Fruit fly (Drosophila melanogaster) whole organism, embryonic: ENCODE data around the gene CG46440.

ENCODE experiments used
- Atf6 ChIP-seq: fragments of 200-800 bp; sonication (Bioruptor generic); IDR thresholded peaks from 2 replicates; pipeline ENCODE4 v1.3.6; 2022; ENCODE audit warnings: missing biosample characterization, missing genetic modification characterization
- Bdp1 ChIP-seq: fragments of 200-800 bp; sonication (Bioruptor generic); optimal IDR thresholded peaks from 3 replicates; lab custom pipeline; 2016; ENCODE audit warnings: missing biosample characterization, missing genetic modification characterization
- CG10321 ChIP-seq: fragments of 200-800 bp; sonication (Bioruptor generic); IDR thresholded peaks from 2 replicates; pipeline ENCODE4 v1.3.6; 2022; ENCODE audit warnings: missing biosample characterization, missing genetic modification characterization
- CG10979 ChIP-seq: fragments of 200-800 bp; sonication (Bioruptor generic); optimal IDR thresholded peaks from 2 replicates; lab custom pipeline; 2018; ENCODE audit warnings: missing biosample characterization, mild to moderate bottlenecking, missing genetic modification characterization, moderate library complexity
- CG11093 ChIP-seq: fragments of 200-800 bp; sonication (Bioruptor generic); IDR thresholded peaks from 3 replicates; pipeline ENCODE4 v1.3.6; 2022; ENCODE audit warnings: missing biosample characterization, missing genetic modification characterization
- CG12155 ChIP-seq: fragments of 200-800 bp; sonication (Bioruptor generic); optimal IDR thresholded peaks from 3 replicates; lab custom pipeline; 2016; ENCODE audit warnings: missing biosample characterization, missing genetic modification characterization
- CG12744 ChIP-seq: fragments of 200-800 bp; sonication (Bioruptor generic); optimal IDR thresholded peaks from 2 replicates; lab custom pipeline; 2016; ENCODE audit warnings: missing biosample characterization, missing genetic modification characterization
- CG1647 ChIP-seq: fragments of 200-800 bp; sonication (Bioruptor generic); optimal IDR thresholded peaks from 3 replicates; lab custom pipeline; 2016; ENCODE audit warnings: missing biosample characterization, missing genetic modification characterization
- CG16779 ChIP-seq: fragments of 200-800 bp; sonication (Bioruptor generic); IDR thresholded peaks from 2 replicates; pipeline ENCODE4 v1.3.6; 2022; ENCODE audit warnings: missing biosample characterization, missing genetic modification characterization
- CG17385 ChIP-seq: fragments of 200-800 bp; sonication (Bioruptor generic); optimal IDR thresholded peaks from 3 replicates; lab custom pipeline; 2018; ENCODE audit warnings: missing biosample characterization, mild to moderate bottlenecking, missing genetic modification characterization
- CG17829 ChIP-seq: fragments of 200-800 bp; optimal IDR thresholded peaks from 2 replicates; lab custom pipeline; 2019; ENCODE audit warnings: missing biosample characterization, mild to moderate bottlenecking, missing genetic modification characterization, moderate library complexity
- CG18011 ChIP-seq: fragments of 200-800 bp; sonication (Bioruptor generic); optimal IDR thresholded peaks from 2 replicates; lab custom pipeline; 2017; ENCODE audit warnings: missing biosample characterization, missing genetic modification characterization, mild to moderate bottlenecking, moderate library complexity, missing genotype
- CG31388 ChIP-seq: fragments of 200-800 bp; sonication (Bioruptor generic); optimal IDR thresholded peaks from 2 replicates; lab custom pipeline; 2016; ENCODE audit warnings: missing biosample characterization, missing genetic modification characterization
- CG32767 ChIP-seq: fragments of 200-800 bp; sonication (Bioruptor generic); IDR thresholded peaks from 2 replicates; pipeline ENCODE4 v1.3.6; 2022; ENCODE audit warnings: missing biosample characterization, missing genetic modification characterization
- CG4854 ChIP-seq: fragments of 200-800 bp; sonication (Bioruptor generic); optimal IDR thresholded peaks from 2 replicates; lab custom pipeline; 2016; ENCODE audit warnings: missing biosample characterization, missing genetic modification characterization, inconsistent platforms
- CG6791 ChIP-seq: fragments of 200-800 bp; sonication (Bioruptor generic); IDR thresholded peaks from 3 replicates; pipeline ENCODE4 v1.3.6; 2022; ENCODE audit warnings: missing biosample characterization, missing genetic modification characterization; ENCODE audit not compliant: partially characterized antibody
- CG6813 ChIP-seq: fragments of 200-800 bp; sonication (Bioruptor generic); optimal IDR thresholded peaks from 2 replicates; lab custom pipeline; 2017; ENCODE audit warnings: missing biosample characterization, missing genetic modification characterization, mild to moderate bottlenecking, moderate library complexity, missing genetic modification reagents
- CG7271 ChIP-seq: fragments of 200-800 bp; sonication (Bioruptor generic); optimal IDR thresholded peaks from 2 replicates; lab custom pipeline; 2018; ENCODE audit warnings: missing biosample characterization, mild to moderate bottlenecking, missing genetic modification characterization, moderate library complexity
- CG7745 ChIP-seq: fragments of 200-800 bp; sonication (Bioruptor generic); optimal IDR thresholded peaks from 2 replicates; lab custom pipeline; 2018; ENCODE audit warnings: missing biosample characterization, mild to moderate bottlenecking, missing genetic modification characterization, moderate library complexity
- CG8290 ChIP-seq, 3 experiments: fragments of 200-800 bp; sonication (Bioruptor generic); optimal IDR thresholded peaks; 2 replicates each; lab custom pipeline; 2016 to 2019; ENCODE audit warnings: missing biosample characterization in 3 of 3, missing genetic modification characterization in 3 of 3, mild to moderate bottlenecking in 2 of 3, moderate library complexity in 1 of 3
- CG8478 ChIP-seq: fragments of >200 bp; optimal IDR thresholded peaks from 2 replicates; lab custom pipeline; 2018
- CG9727 ChIP-seq: fragments of 200-800 bp; sonication (Bioruptor generic); optimal IDR thresholded peaks from 3 replicates; lab custom pipeline; 2017; ENCODE audit warnings: missing biosample characterization, mild to moderate bottlenecking, missing genetic modification characterization
- Ets97D ChIP-seq: fragments of 200-800 bp; sonication (Bioruptor generic); optimal IDR thresholded peaks from 3 replicates; lab custom pipeline; 2016; ENCODE audit warnings: missing biosample characterization, missing genetic modification characterization
- Fer1 ChIP-seq: fragments of 200-800 bp; sonication (Bioruptor generic); optimal IDR thresholded peaks from 2 replicates; lab custom pipeline; 2017; ENCODE audit warnings: missing biosample characterization, mild to moderate bottlenecking, missing genetic modification characterization
- HLH4C ChIP-seq: fragments of 200-800 bp; sonication (Bioruptor generic); IDR thresholded peaks from 3 replicates; pipeline ENCODE4 v1.3.6; 2022; ENCODE audit warnings: missing biosample characterization, missing genetic modification characterization; ENCODE audit not compliant: partially characterized antibody
- Jarid2 ChIP-seq: fragments of 200-800 bp; sonication (Bioruptor generic); optimal IDR thresholded peaks from 3 replicates; lab custom pipeline; 2017; ENCODE audit warnings: mild to moderate bottlenecking, missing biosample characterization, missing genetic modification reagents, missing genetic modification characterization
- Mes4 ChIP-seq: fragments of 200-800 bp; sonication (Bioruptor generic); optimal IDR thresholded peaks from 2 replicates; lab custom pipeline; 2016; ENCODE audit warnings: missing biosample characterization, missing genetic modification characterization
- Nf-YC ChIP-seq: fragments of 200-800 bp; optimal IDR thresholded peaks from 3 replicates; lab custom pipeline; 2019; ENCODE audit warnings: missing biosample characterization, mild to moderate bottlenecking, missing genetic modification characterization, moderate library complexity
- Xrp1 ChIP-seq: fragments of 200-800 bp; sonication (Bioruptor generic); IDR thresholded peaks from 2 replicates; pipeline ENCODE4 v1.3.6; 2022; ENCODE audit warnings: missing biosample characterization, missing genetic modification characterization
- ab ChIP-seq: fragments of 200-800 bp; sonication (Bioruptor generic); optimal IDR thresholded peaks from 2 replicates; lab custom pipeline; 2016; ENCODE audit warnings: missing biosample characterization, missing genetic modification characterization
- ac ChIP-seq: fragments of 200-800 bp; sonication (Bioruptor generic); optimal IDR thresholded peaks from 3 replicates; lab custom pipeline; 2017; ENCODE audit warnings: missing biosample characterization, mild to moderate bottlenecking, missing genetic modification characterization
- amos ChIP-seq: fragments of 200-800 bp; sonication (Bioruptor generic); IDR thresholded peaks from 2 replicates; pipeline ENCODE4 v1.3.6; 2022; ENCODE audit warnings: missing biosample characterization, missing genetic modification characterization; ENCODE audit not compliant: partially characterized antibody
- bowl ChIP-seq: fragments of 200-800 bp; sonication (Bioruptor generic); IDR thresholded peaks from 2 replicates; pipeline ENCODE4 v1.3.6; 2022; ENCODE audit warnings: missing biosample characterization, missing genetic modification characterization
- corto ChIP-seq: fragments of 200-800 bp; sonication (Bioruptor generic); optimal IDR thresholded peaks from 2 replicates; lab custom pipeline; 2016; ENCODE audit warnings: missing biosample characterization, mild to moderate bottlenecking, missing genetic modification characterization, moderate library complexity
- eve ChIP-seq, 2 experiments: fragments of >200 bp; optimal IDR thresholded peaks; 2 replicates each; lab custom pipeline; 2017; ENCODE audit warnings: missing biosample characterization in 2 of 2, missing genetic modification characterization in 2 of 2
- ewg ChIP-seq: fragments of 200-800 bp; sonication (Bioruptor generic); optimal IDR thresholded peaks from 3 replicates; lab custom pipeline; 2017; ENCODE audit warnings: mild to moderate bottlenecking, missing biosample characterization, missing genetic modification reagents, missing genetic modification characterization
- exex ChIP-seq: fragments of 200-800 bp; sonication (Bioruptor generic); optimal IDR thresholded peaks from 4 replicates; lab custom pipeline; 2018; ENCODE audit warnings: missing biosample characterization, mild to moderate bottlenecking, missing genetic modification characterization, moderate library complexity
- ftz-f1 ChIP-seq: fragments of 200-800 bp; sonication (Bioruptor generic); optimal IDR thresholded peaks from 2 replicates; lab custom pipeline; 2016; ENCODE audit warnings: missing biosample characterization, missing genetic modification characterization
- fu2 ChIP-seq: fragments of 200-800 bp; sonication (Bioruptor generic); optimal IDR thresholded peaks from 2 replicates; lab custom pipeline; 2016; ENCODE audit warnings: missing biosample characterization, missing genetic modification characterization
- grau ChIP-seq: fragments of 200-800 bp; optimal IDR thresholded peaks from 3 replicates; lab custom pipeline; 2019; ENCODE audit warnings: missing biosample characterization, mild to moderate bottlenecking, missing genetic modification characterization, moderate library complexity
- gro ChIP-seq: fragments of 200-800 bp; sonication (Bioruptor generic); optimal IDR thresholded peaks from 2 replicates; lab custom pipeline; 2016; ENCODE audit warnings: missing biosample characterization, missing genetic modification characterization
- hbn ChIP-seq: fragments of 200-800 bp; sonication (Bioruptor generic); IDR thresholded peaks from 2 replicates; pipeline ENCODE4 v1.3.6; 2022; ENCODE audit warnings: missing biosample characterization, missing genetic modification characterization; ENCODE audit not compliant: partially characterized antibody
- p53 ChIP-seq: fragments of 200-800 bp; sonication (Bioruptor generic); optimal IDR thresholded peaks from 2 replicates; lab custom pipeline; 2016; ENCODE audit warnings: missing biosample characterization, missing genetic modification characterization
- pfk ChIP-seq: fragments of 200-800 bp; sonication (Bioruptor generic); optimal IDR thresholded peaks from 2 replicates; lab custom pipeline; 2018; ENCODE audit warnings: missing biosample characterization, mild to moderate bottlenecking, missing genetic modification characterization, moderate library complexity
- pros ChIP-seq: fragments of 200-800 bp; sonication (Bioruptor generic); optimal IDR thresholded peaks from 3 replicates; lab custom pipeline; 2019; ENCODE audit warnings: missing biosample characterization, mild to moderate bottlenecking, missing genetic modification characterization, moderate library complexity
- ranshi ChIP-seq: fragments of 200-800 bp; sonication (Bioruptor generic); IDR thresholded peaks from 2 replicates; pipeline ENCODE4 v1.3.6; 2022; ENCODE audit warnings: missing biosample characterization, missing genetic modification characterization
- sc ChIP-seq, 3 experiments: fragments of >200 bp in 2 of 3; fragments of 200-800 bp in 1 of 3; sonication (Bioruptor generic) in 1 of 3; optimal IDR thresholded peaks; 2 replicates in 2 of 3; 3 replicates in 1 of 3; lab custom pipeline; 2017; ENCODE audit warnings: mild to moderate bottlenecking in 1 of 3, missing biosample characterization in 1 of 3, missing genetic modification characterization in 1 of 3, missing genetic modification reagents in 1 of 3
- sob ChIP-seq: fragments of 200-800 bp; sonication (Bioruptor generic); IDR thresholded peaks from 2 replicates; pipeline ENCODE4 v1.3.6; 2022; ENCODE audit warnings: missing biosample characterization, missing genetic modification characterization
- ssp ChIP-seq: fragments of 200-800 bp; sonication (Bioruptor generic); IDR thresholded peaks from 2 replicates; pipeline ENCODE4 v1.3.6; 2022; ENCODE audit warnings: missing biosample characterization, missing genetic modification characterization
- tup ChIP-seq: fragments of 200-800 bp; sonication (Bioruptor generic); optimal IDR thresholded peaks from 2 replicates; lab custom pipeline; 2016; ENCODE audit warnings: missing biosample characterization, mild to moderate bottlenecking, missing genetic modification characterization, moderate library complexity
- yki ChIP-seq: fragments of >200 bp; optimal IDR thresholded peaks from 3 replicates; lab custom pipeline; 2018

Gene CG46440

DNA sequence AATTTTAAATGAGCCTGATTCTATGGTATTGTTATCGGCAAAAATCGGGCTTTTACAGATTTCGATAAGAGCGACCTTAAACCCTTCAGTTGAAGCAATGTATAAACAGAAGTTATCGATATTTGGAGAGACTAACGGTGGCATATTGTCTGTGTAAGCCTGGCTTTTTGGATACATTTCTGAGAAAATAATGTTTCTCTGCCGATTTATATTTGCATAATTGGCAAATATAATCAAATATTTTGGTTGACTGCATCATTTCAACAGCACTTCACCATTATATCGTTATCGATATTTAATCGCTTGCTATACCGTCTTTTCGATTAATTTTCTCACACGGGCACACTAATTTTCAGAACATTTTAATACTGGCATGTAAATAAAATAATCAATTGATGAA lies 12.2 kb upstream of the CG46440 start, which contains the start of gene CG16952 (continued):
- TF ChIP-seq CG6791 (peak; percentile 84), CG9727 (GFP tag; lab: Kevin White, UChicago) (peak; percentile 12), exex (tag; lab: Kevin White, UChicago) (no peak), CG11093 (GFP tag; lab: Robert Waterston, UW) (no peak), CG7745 (tag; lab: Kevin White, UChicago) (no peak), p53 (GFP tag; lab: Kevin White, UChicago) (no peak), hbn (peak; percentile 83), Fer1 (GFP tag; lab: Kevin White, UChicago) (no peak), grau (tag; lab: Kevin White, UChicago) (no peak), CG8478 (lab: Kevin White, UChicago) (no peak), Atf6 (GFP tag; lab: Robert Waterston, UW) (no peak), CG4854 (GFP tag; lab: Kevin White, UChicago) (no peak), ftz-f1 (GFP tag; lab: Kevin White, UChicago) (no peak), CG1647 (GFP tag; lab: Kevin White, UChicago) (no peak), CG10979 (no peak), sc (optimal IDR thresholded peaks at IDR 0.05; lab: Kevin White, UChicago) (no peak), sc (GFP tag; optimal IDR thresholded peaks at IDR 0.05; lab: Kevin White, UChicago) (no peak), CG32767 (no peak), ewg (GFP tag; lab: Kevin White, UChicago) (no peak), amos (GFP tag; lab: Robert Waterston, UW) (peak; percentile 84; the same call in 1 of the 2 replicates), Xrp1 (GFP tag; lab: Robert Waterston, UW) (no peak), gro (no peak), Mes4 (GFP tag; lab: Kevin White, UChicago) (no peak), Nf-YC (no peak), ranshi (no peak), tup (no peak), CG12155 (GFP tag; lab: Kevin White, UChicago) (no peak), yki (no peak), CG17829 (tag; lab: Kevin White, UChicago) (peak; percentile 4), ssp (peak; percentile 91), eve (GFP tag; optimal IDR thresholded peaks at IDR 0.05; lab: Kevin White, UChicago) (no peak), HLH4C (GFP tag; lab: Robert Waterston, UW) (peak; percentile 96), fu2 (no peak), CG6813 (GFP tag; lab: Kevin White, UChicago) (no peak), pfk (GFP tag; lab: Kevin White, UChicago) (no peak), Jarid2 (GFP tag; lab: Kevin White, UChicago) (no peak), Ets97D (GFP tag; lab: Kevin White, UChicago) (peak; percentile 51), CG17385 (no peak), CG10321 (no peak), CG16779 (GFP tag; lab: Robert Waterston, UW) (no peak), CG18011 (GFP tag; lab: Kevin White, UChicago) (no peak), CG31388 (no peak), CG7271 (no peak), ac (no peak), CG8290 (GFP tag; optimal IDR thresholded peaks at IDR 0.05; lab: Kevin White, UChicago) (peak; percentile 49), CG8290 (tag; optimal IDR thresholded peaks at IDR 0.05; lab: Kevin White, UChicago) (no peak), Bdp1 (GFP tag; lab: Kevin White, UChicago) (no peak), corto (GFP tag; lab: Kevin White, UChicago) (no peak), ab (GFP tag; lab: Kevin White, UChicago) (no peak), bowl (GFP tag; lab: Robert Waterston, UW) (no peak), sob (GFP tag; lab: Robert Waterston, UW) (no peak), pros (GFP tag; lab: Kevin White, UChicago) (no peak), CG12744 (no peak)
